Worm (Caenorhabditis elegans) whole organism, L4 larva: ENCODE data around the gene cyc-2.2.
A peak's percentile ranks its signal among the peaks of the same experiment; 100 is the strongest.

Experiments used
- D1046.2 ChIP-seq: fragments of 200-800 bp; sonication (Bioruptor generic); IDR thresholded peaks from 2 replicates; pipeline ENCODE4 v1.3.6; 2022; ENCODE audit warnings: missing genetic modification characterization, missing compliant biosample characterization
- F10B5.3 ChIP-seq: sonication (generic microtip); optimal IDR thresholded peaks from 2 replicates; lab custom pipeline; 2016; ENCODE audit warnings: mild to moderate bottlenecking, missing genetic modification characterization, missing compliant biosample characterization
- F26F4.8 ChIP-seq: fragments of 200-800 bp; sonication (Bioruptor generic); conservative IDR thresholded peaks from 2 replicates; pipeline ENCODE4 v1.3.6; 2022; ENCODE audit warnings: missing genetic modification characterization, missing compliant biosample characterization
- F44E2.7 ChIP-seq: fragments of 200-800 bp; sonication (Bioruptor generic); IDR thresholded peaks from 2 replicates; pipeline ENCODE4 v2.1.2; 2022; ENCODE audit warnings: missing genetic modification characterization, missing compliant biosample characterization
- Y105C5A.15 ChIP-seq: fragments of 200-800 bp; sonication (Bioruptor generic); IDR thresholded peaks from 2 replicates; pipeline ENCODE4 v1.3.6; 2022; ENCODE audit warnings: missing genetic modification characterization, missing compliant biosample characterization
- ZK337.2 ChIP-seq: fragments of 200-800 bp; sonication (Bioruptor generic); IDR thresholded peaks from 2 replicates; pipeline ENCODE4 v1.3.6; 2022; ENCODE audit warnings: missing genetic modification reagents, missing genetic modification characterization, missing compliant biosample characterization
- ZK546.5 ChIP-seq, 2 experiments: sonication (generic microtip); optimal IDR thresholded peaks; 2 replicates each; lab custom pipeline; 2017; ENCODE audit warnings: missing biosample characterization in 2 of 2, missing genetic modification characterization in 2 of 2
- aha-1 ChIP-seq: fragments of 150-350 bp; peaks from one replicate; lab custom pipeline; 2014; ENCODE audit warnings: missing biosample characterization, missing genetic modification characterization
- aly-2 ChIP-seq: sonication (generic microtip); optimal IDR thresholded peaks from 2 replicates; lab custom pipeline; 2018; ENCODE audit warnings: missing biosample characterization, missing genetic modification characterization
- arid-1 ChIP-seq: fragments of 200-800 bp; sonication (Bioruptor generic); conservative IDR thresholded peaks from 2 replicates; pipeline ENCODE4 v1.3.6; 2022; ENCODE audit warnings: missing genetic modification reagents, missing genetic modification characterization, missing compliant biosample characterization
- ceh-28 ChIP-seq: fragments of 150-350 bp; optimal IDR thresholded peaks from 2 replicates; lab custom pipeline; 2014; ENCODE audit warnings: missing biosample characterization, missing genetic modification reagents, missing genetic modification characterization
- ceh-32 ChIP-seq: sonication (generic microtip); optimal IDR thresholded peaks from 2 replicates; lab custom pipeline; 2016; ENCODE audit warnings: mild to moderate bottlenecking, missing genetic modification characterization, missing compliant biosample characterization; ENCODE audit not compliant: poor library complexity
- ceh-62 ChIP-seq: sonication (generic microtip); optimal IDR thresholded peaks from 2 replicates; lab custom pipeline; 2017; ENCODE audit warnings: missing biosample characterization, missing genetic modification characterization
- ceh-82 ChIP-seq: sonication (generic microtip); optimal IDR thresholded peaks from 2 replicates; lab custom pipeline; 2017; ENCODE audit warnings: missing biosample characterization, missing genetic modification characterization
- ces-1 ChIP-seq: fragments of 150-350 bp; sonication (generic microtip); optimal IDR thresholded peaks from 4 replicates; lab custom pipeline; 2014; ENCODE audit warnings: missing biosample characterization, missing genetic modification reagents, missing genetic modification characterization
- cey-2 ChIP-seq: sonication (generic microtip); optimal IDR thresholded peaks from 3 replicates; lab custom pipeline; 2017; ENCODE audit warnings: missing genetic modification characterization, mild to moderate bottlenecking, missing compliant biosample characterization, antibody characterized with exemption, borderline replicate concordance; ENCODE audit not compliant: insufficient read depth
- ctbp-1 ChIP-seq: fragments of 200-800 bp; sonication (Bioruptor generic); IDR thresholded peaks from 2 replicates; pipeline ENCODE4 v1.3.6; 2022; ENCODE audit warnings: missing genetic modification reagents, missing genetic modification characterization, missing compliant biosample characterization
- dpl-1 ChIP-seq: fragments of 150-350 bp; optimal IDR thresholded peaks from 2 replicates; lab custom pipeline; 2014; ENCODE audit warnings: missing biosample characterization, missing genetic modification reagents, missing genetic modification characterization
- egl-43 ChIP-seq: fragments of 200-800 bp; sonication (Bioruptor generic); IDR thresholded peaks from 2 replicates; pipeline ENCODE4 v1.3.6; 2022; ENCODE audit warnings: missing genetic modification reagents, missing genetic modification characterization, missing compliant biosample characterization
- hif-1 ChIP-seq, 2 experiments: sonication (generic microtip); optimal IDR thresholded peaks; 2 replicates each; lab custom pipeline; 2016 to 2017; ENCODE audit warnings: missing compliant biosample characterization in 2 of 2, missing genetic modification characterization in 2 of 2, missing genetic modification reagents in 2 of 2, missing genotype in 2 of 2, mild to moderate bottlenecking in 1 of 2
- hlh-30 ChIP-seq: sonication (generic microtip); optimal IDR thresholded peaks from 2 replicates; lab custom pipeline; 2017; ENCODE audit warnings: antibody characterized with exemption, mild to moderate bottlenecking, missing genetic modification characterization, missing compliant biosample characterization; ENCODE audit not compliant: insufficient read depth
- hmg-1.1 ChIP-seq: fragments of 200-800 bp; sonication (Bioruptor generic); IDR thresholded peaks from 2 replicates; pipeline ENCODE4 v1.3.6; 2022; ENCODE audit warnings: missing genetic modification reagents, missing genetic modification characterization, missing compliant biosample characterization
- lim-7 ChIP-seq: fragments of 200-800 bp; sonication (Bioruptor generic); IDR thresholded peaks from 2 replicates; pipeline ENCODE4 v1.3.6; 2022; ENCODE audit warnings: missing genetic modification characterization, missing compliant biosample characterization
- lin-13 ChIP-seq: fragments of 150-350 bp; optimal IDR thresholded peaks from 2 replicates; lab custom pipeline; 2014; ENCODE audit warnings: missing biosample characterization, missing genetic modification reagents, missing genetic modification characterization
- lin-38 ChIP-seq: fragments of 200-800 bp; sonication (Bioruptor generic); IDR thresholded peaks from 2 replicates; pipeline ENCODE4 v1.3.6; 2022; ENCODE audit warnings: missing genetic modification reagents, missing genetic modification characterization, missing compliant biosample characterization
- lin-39 ChIP-seq: fragments of 150-350 bp; optimal IDR thresholded peaks from 2 replicates; lab custom pipeline; 2014; ENCODE audit warnings: missing biosample characterization, missing genetic modification reagents, missing genetic modification characterization
- lir-3 ChIP-seq: sonication (generic microtip); optimal IDR thresholded peaks from 2 replicates; lab custom pipeline; 2016; ENCODE audit warnings: mild to moderate bottlenecking, missing genetic modification characterization, missing compliant biosample characterization
- madf-9 ChIP-seq: fragments of 200-800 bp; sonication (Bioruptor generic); conservative IDR thresholded peaks from 2 replicates; pipeline ENCODE4 v1.3.6; 2022; ENCODE audit warnings: missing genetic modification reagents, missing genetic modification characterization, missing compliant biosample characterization
- mep-1 ChIP-seq: fragments of 150-350 bp; sonication (generic microtip); optimal IDR thresholded peaks from 3 replicates; lab custom pipeline; 2014; ENCODE audit warnings: missing biosample characterization, missing genetic modification characterization
- nhr-10 ChIP-seq: fragments of 150-350 bp; optimal IDR thresholded peaks from 2 replicates; lab custom pipeline; 2014; ENCODE audit warnings: missing biosample characterization, missing genetic modification characterization
- nhr-237 ChIP-seq: sonication (generic microtip); optimal IDR thresholded peaks from 2 replicates; lab custom pipeline; 2017; ENCODE audit warnings: missing biosample characterization, missing genetic modification characterization
- nhr-28 ChIP-seq: fragments of 150-350 bp; optimal IDR thresholded peaks from 2 replicates; lab custom pipeline; 2014; ENCODE audit warnings: missing biosample characterization, missing genetic modification characterization
- nhr-41 ChIP-seq: fragments of 200-800 bp; sonication (Bioruptor generic); IDR thresholded peaks from 2 replicates; pipeline ENCODE4 v1.3.6; 2022; ENCODE audit warnings: missing genetic modification reagents, missing genetic modification characterization, missing compliant biosample characterization
- nhr-42 ChIP-seq: fragments of 200-800 bp; sonication (Bioruptor generic); IDR thresholded peaks from 2 replicates; pipeline ENCODE4 v1.3.6; 2022; ENCODE audit warnings: missing genetic modification characterization, missing compliant biosample characterization
- nhr-6 ChIP-seq: fragments of 150-350 bp; optimal IDR thresholded peaks from 2 replicates; lab custom pipeline; 2014; ENCODE audit warnings: missing biosample characterization, missing genetic modification characterization
- nhr-77 ChIP-seq: fragments of 150-350 bp; optimal IDR thresholded peaks from 2 replicates; lab custom pipeline; 2014; ENCODE audit warnings: missing biosample characterization, missing genetic modification characterization
- pha-4 ChIP-seq, 2 experiments: fragments of 150-350 bp in 1 of 2; fragments of 200-800 bp in 1 of 2; sonication (Bioruptor generic) in 1 of 2; IDR thresholded peaks in 1 of 2; optimal IDR thresholded peaks in 1 of 2; 2 replicates each; pipeline versions ENCODE4 v1.3.6 to Lab custom; 2014 to 2022; ENCODE audit warnings: missing genetic modification characterization in 2 of 2, missing genetic modification reagents in 2 of 2, missing biosample characterization in 1 of 2, missing compliant biosample characterization in 1 of 2
- pqm-1 ChIP-seq: sonication (generic microtip); optimal IDR thresholded peaks from 2 replicates; lab custom pipeline; 2017; ENCODE audit warnings: missing biosample characterization, missing genetic modification characterization
- sdz-12 ChIP-seq: fragments of 200-800 bp; sonication (Bioruptor generic); optimal IDR thresholded peaks from 2 replicates; lab custom pipeline; 2018; ENCODE audit warnings: mild to moderate bottlenecking, missing genetic modification characterization, missing compliant biosample characterization
- set-16 ChIP-seq: fragments of 200-800 bp; sonication (Bioruptor generic); IDR thresholded peaks from 2 replicates; pipeline ENCODE4 v1.3.6; 2022; ENCODE audit warnings: missing genetic modification reagents, missing genetic modification characterization, missing compliant biosample characterization
- snpc-4 ChIP-seq: fragments of 150-350 bp; optimal IDR thresholded peaks from 2 replicates; lab custom pipeline; 2014; ENCODE audit warnings: missing biosample characterization, missing genetic modification characterization
- tag-97 ChIP-seq: fragments of 200-800 bp; sonication (Bioruptor generic); IDR thresholded peaks from 2 replicates; pipeline ENCODE4 v1.3.6; 2022; ENCODE audit warnings: missing genetic modification characterization, missing compliant biosample characterization
- tra-1 ChIP-seq: fragments of 200-800 bp; sonication (Bioruptor generic); IDR thresholded peaks from 2 replicates; pipeline ENCODE4 v1.3.6; 2022; ENCODE audit warnings: missing genetic modification reagents, missing genetic modification characterization, missing compliant biosample characterization
- unc-39 ChIP-seq: sonication (generic microtip); optimal IDR thresholded peaks from 2 replicates; lab custom pipeline; 2017; ENCODE audit warnings: missing biosample characterization, missing genetic modification characterization
- zag-1 ChIP-seq: fragments of 150-350 bp; optimal IDR thresholded peaks from 2 replicates; lab custom pipeline; 2014; ENCODE audit warnings: missing biosample characterization, missing genetic modification characterization
- zfp-3 ChIP-seq: fragments of 200-800 bp; sonication (Bioruptor generic); conservative IDR thresholded peaks from 2 replicates; pipeline ENCODE4 v1.3.6; 2022; ENCODE audit warnings: missing genetic modification reagents, missing genetic modification characterization, missing compliant biosample characterization
- zip-11 ChIP-seq: fragments of 200-800 bp; sonication (Bioruptor generic); IDR thresholded peaks from 2 replicates; pipeline ENCODE4 v1.3.6; 2022; ENCODE audit warnings: missing genetic modification characterization, missing compliant biosample characterization
- ztf-11 ChIP-seq: fragments of 150-350 bp; optimal IDR thresholded peaks from 2 replicates; lab custom pipeline; 2014; ENCODE audit warnings: missing biosample characterization, missing genetic modification characterization
- ztf-7 ChIP-seq: fragments of 150-350 bp; optimal IDR thresholded peaks from 2 replicates; lab custom pipeline; 2014; ENCODE audit warnings: missing biosample characterization, missing genetic modification characterization

cyc-2.2 gene

DNA sequence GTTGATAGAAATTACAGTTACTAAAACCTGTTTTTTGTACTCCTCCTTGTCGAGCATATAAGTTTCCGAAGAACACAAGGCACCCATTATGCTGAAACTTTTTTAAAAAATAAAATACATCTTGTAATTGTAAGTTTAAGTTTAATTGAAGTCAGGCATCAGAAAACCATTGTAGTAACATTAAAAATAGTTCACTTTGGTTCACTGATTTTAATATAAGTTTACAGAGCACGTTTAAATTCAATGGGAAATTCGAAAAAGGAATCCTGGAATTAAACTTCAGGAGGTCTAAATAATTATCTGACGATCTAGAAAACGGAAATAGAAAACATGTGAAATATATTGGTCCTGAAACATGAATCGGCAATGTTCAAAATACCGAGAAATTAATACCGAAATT, 28.4 kb upstream of the cyc-2.2 start, which contains the start of gene gpa-8:
Gene gpa-8 (minus strand): TSS at position 101 of the 400 bp plus-strand sequence.
- TF ChIP-seq tag-97 (GFP tag; lab: Robert Waterston, UW), result no peak
- no peak for TF ChIP-seq dpl-1 (GFP tag; lab: Kevin White, UChicago)
- TF ChIP-seq lim-7 (GFP tag; lab: Robert Waterston, UW), result no peak
- TF ChIP-seq, all 104 proteins: peak for 0

DNA sequence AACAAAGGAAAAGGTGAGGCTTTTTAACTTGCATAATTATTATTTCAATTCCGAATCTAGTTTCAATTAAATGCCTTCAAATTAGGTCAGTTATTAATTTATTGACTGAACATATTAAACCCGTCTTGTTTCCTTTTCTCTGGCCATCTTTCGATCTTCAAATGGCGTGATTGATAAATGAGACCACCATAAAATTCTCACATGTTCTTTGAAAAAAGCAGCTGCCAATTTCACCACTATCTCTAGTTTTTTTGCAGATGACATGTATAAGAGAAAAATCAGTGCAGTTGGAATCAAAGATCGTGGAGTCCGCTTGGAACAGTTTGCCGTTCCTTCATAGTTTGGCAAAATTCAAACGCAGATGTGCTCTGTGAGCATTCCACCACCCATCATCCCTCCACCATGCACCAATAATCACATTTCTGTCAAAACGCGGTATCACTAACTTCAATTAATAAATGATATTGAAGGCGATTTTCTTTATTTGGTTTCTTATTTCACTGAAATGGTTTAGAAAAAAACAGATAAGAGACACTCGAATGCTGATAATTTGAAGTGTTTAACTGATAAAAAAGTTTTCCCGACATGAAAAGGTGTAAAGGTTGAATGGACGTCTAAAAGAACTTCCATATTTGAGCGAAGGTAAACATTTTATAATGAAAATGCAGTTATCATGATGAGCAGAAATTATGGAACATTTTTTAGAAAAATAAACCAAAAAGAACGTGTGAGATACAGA, 25.9 kb upstream of the cyc-2.2 start:
- TF ChIP-seq lin-13 (no peak), hif-1 (tag; optimal IDR thresholded peaks at IDR 0.05; lab: Kevin White, UChicago) (no peak), zip-11 (no peak), pqm-1 (tag; lab: Kevin White, UChicago) (peak; percentile 83), F26F4.8 (no peak), hmg-1.1 (GFP tag; lab: Robert Waterston, UW) (no peak), lin-39 (no peak), ceh-32 (tag; lab: Kevin White, UChicago) (no peak), zfp-3 (GFP tag; lab: Robert Waterston, UW) (no peak), aha-1 (tag; lab: Kevin White, UChicago) (peak; percentile 65), snpc-4 (tag; lab: Kevin White, UChicago) (no peak), mep-1 (tag; lab: Kevin White, UChicago) (no peak), set-16 (GFP tag; lab: Robert Waterston, UW) (no peak), zag-1 (tag; lab: Kevin White, UChicago) (no peak), lin-38 (GFP tag; lab: Robert Waterston, UW) (no peak), egl-43 (GFP tag; lab: Robert Waterston, UW) (no peak), aly-2 (tag; lab: Kevin White, UChicago) (no peak), ces-1 (GFP tag; lab: Kevin White, UChicago) (no peak), ctbp-1 (GFP tag; lab: Robert Waterston, UW) (no peak), nhr-42 (GFP tag; lab: Robert Waterston, UW) (no peak), ZK337.2 (no peak), lir-3 (tag; lab: Kevin White, UChicago) (no peak), pha-4 (GFP tag; IDR thresholded peaks at IDR 0.05; lab: Robert Waterston, UW) (no peak), pha-4 (tag; optimal IDR thresholded peaks at IDR 0.05; lab: Kevin White, UChicago) (no peak), arid-1 (GFP tag; lab: Robert Waterston, UW) (no peak), ztf-7 (tag; lab: Kevin White, UChicago) (no peak), ztf-11 (tag; lab: Kevin White, UChicago) (no peak), nhr-237 (tag; lab: Kevin White, UChicago) (no peak), ceh-28 (tag; lab: Kevin White, UChicago) (no peak), tag-97 (GFP tag; lab: Robert Waterston, UW) (no peak), tra-1 (0 out of 2 replicates have a peak, but pooled peaks have one; percentile 50), nhr-10 (tag; lab: Kevin White, UChicago) (no peak), nhr-28 (peak; percentile 30), ceh-82 (tag; lab: Kevin White, UChicago) (no peak), unc-39 (tag; lab: Kevin White, UChicago) (no peak), ZK546.5 (tag; optimal IDR thresholded peaks at IDR 0.05; lab: Kevin White, UChicago) (no peak), F44E2.7 (GFP tag; lab: Robert Waterston, UW) (no peak), nhr-77 (tag; lab: Kevin White, UChicago) (no peak), ceh-62 (tag; lab: Kevin White, UChicago) (no peak), sdz-12 (GFP tag; lab: Kevin White, UChicago) (no peak), nhr-41 (GFP tag; lab: Robert Waterston, UW) (no peak), Y105C5A.15 (GFP tag; lab: Robert Waterston, UW) (no peak), hlh-30 (tag; lab: Kevin White, UChicago) (peak; percentile 70), nhr-6 (tag; lab: Kevin White, UChicago) (peak; percentile 71), madf-9 (no peak), F10B5.3 (tag; lab: Kevin White, UChicago) (no peak), cey-2 (no peak), D1046.2 (GFP tag; lab: Robert Waterston, UW) (no peak)
